Fruit fly (Drosophila melanogaster) whole organism, adult: ENCODE measurements around the gene CG2652.
A peak's percentile ranks its signal among the peaks of the same experiment; 100 is the strongest.

Source experiments
- CG12768 ChIP-seq: fragments of 200-800 bp; sonication (Bioruptor generic); optimal IDR thresholded peaks from 2 replicates; lab custom pipeline; 2017; ENCODE audit warnings: missing biosample characterization, missing genetic modification characterization, mild to moderate bottlenecking, moderate library complexity, missing genetic modification reagents
- CG14711 ChIP-seq: fragments of 200-800 bp; sonication (Bioruptor generic); optimal IDR thresholded peaks from 2 replicates; lab custom pipeline; 2018; ENCODE audit warnings: missing biosample characterization, mild to moderate bottlenecking, missing genetic modification characterization, moderate library complexity
- CG33017 ChIP-seq: fragments of 200-800 bp; sonication (Bioruptor generic); optimal IDR thresholded peaks from 2 replicates; lab custom pipeline; 2018; ENCODE audit warnings: missing biosample characterization, mild to moderate bottlenecking, missing genetic modification characterization, moderate library complexity
- CG5204 ChIP-seq: fragments of 200-800 bp; sonication (Bioruptor generic); optimal IDR thresholded peaks from 2 replicates; lab custom pipeline; 2016; ENCODE audit warnings: missing biosample characterization, missing genetic modification characterization
- CG7045 ChIP-seq: fragments of 200-800 bp; sonication (Bioruptor generic); optimal IDR thresholded peaks from 2 replicates; lab custom pipeline; 2017; ENCODE audit warnings: missing biosample characterization, mild to moderate bottlenecking, missing genetic modification characterization
- CG7101 ChIP-seq: fragments of 200-800 bp; sonication (Bioruptor generic); optimal IDR thresholded peaks from 2 replicates; lab custom pipeline; 2018; ENCODE audit warnings: missing biosample characterization, mild to moderate bottlenecking, missing genetic modification characterization, moderate library complexity
- Clk ChIP-seq: fragments of 200-800 bp; sonication (Bioruptor generic); optimal IDR thresholded peaks from 2 replicates; lab custom pipeline; 2017; ENCODE audit warnings: missing biosample characterization, missing genetic modification characterization
- Crg-1 ChIP-seq: fragments of 200-800 bp; sonication (Bioruptor generic); optimal IDR thresholded peaks from 2 replicates; lab custom pipeline; 2016; ENCODE audit warnings: missing biosample characterization, missing genetic modification characterization
- Hr96 ChIP-seq: fragments of 200-800 bp; sonication (Bioruptor generic); optimal IDR thresholded peaks from 2 replicates; lab custom pipeline; 2016; ENCODE audit warnings: missing biosample characterization, missing genetic modification characterization
- cnc ChIP-seq, 2 experiments: fragments of >200 bp; optimal IDR thresholded peaks; 2 replicates each; lab custom pipeline; 2017
- kay ChIP-seq: fragments of 200-800 bp; sonication (Bioruptor generic); peaks from one replicate; lab custom pipeline; 2016; ENCODE audit warnings: missing biosample characterization, missing genetic modification characterization, borderline replicate concordance
- pad ChIP-seq: fragments of 200-800 bp; sonication (Bioruptor generic); optimal IDR thresholded peaks from 3 replicates; lab custom pipeline; 2017; ENCODE audit warnings: missing biosample characterization, missing genetic modification characterization, mild to moderate bottlenecking, moderate library complexity, missing genetic modification reagents
- toe ChIP-seq: fragments of 200-800 bp; sonication (Bioruptor generic); optimal IDR thresholded peaks from 2 replicates; lab custom pipeline; 2016; ENCODE audit warnings: missing biosample characterization, missing genetic modification characterization

DNA sequence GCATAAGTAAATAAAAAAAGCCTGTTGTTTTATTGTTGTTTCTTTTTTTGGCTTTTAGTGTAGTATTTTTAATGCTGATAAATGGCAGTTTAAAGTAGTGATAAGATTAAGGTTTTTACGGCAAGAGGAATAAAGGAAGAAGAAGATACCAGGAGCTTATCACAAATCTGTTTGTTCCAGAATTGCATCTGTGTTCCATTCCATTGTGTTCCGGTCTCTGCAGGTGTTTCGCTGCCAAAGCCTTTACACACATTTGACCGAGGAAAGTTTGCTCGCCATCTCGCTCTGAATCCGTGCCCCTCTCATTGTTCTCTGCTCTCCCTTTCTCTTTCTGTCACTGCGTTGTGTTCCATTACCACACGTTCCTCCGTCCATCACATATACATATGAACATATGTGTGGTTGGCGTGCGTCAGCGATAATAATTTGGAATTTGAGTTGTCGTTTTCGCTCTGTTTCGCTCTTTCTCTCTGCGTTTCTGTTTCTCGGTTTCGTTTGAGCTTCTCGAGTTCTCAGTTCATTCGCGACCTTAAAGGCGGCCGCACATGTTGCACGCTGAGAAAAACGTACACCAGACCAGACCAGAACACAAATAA, 24.4 kb downstream of the CG2652 start:
- TF ChIP-seq kay (GFP tag; lab: Kevin White, UChicago) (peak; percentile 62), CG14711 (tag; lab: Kevin White, UChicago) (no peak), Clk (GFP tag; lab: Kevin White, UChicago) (no peak), toe (GFP tag; lab: Kevin White, UChicago) (no peak), cnc (optimal IDR thresholded peaks at IDR 0.05; lab: Kevin White, UChicago) (no peak), CG12768 (no peak), CG7101 (tag; lab: Kevin White, UChicago) (peak; percentile 10), CG33017 (tag; lab: Kevin White, UChicago) (no peak), CG5204 (no peak), pad (GFP tag; lab: Kevin White, UChicago) (peak; percentile 78), Hr96 (GFP tag; lab: Kevin White, UChicago) (no peak), Crg-1 (GFP tag; lab: Kevin White, UChicago) (no peak), CG7045 (GFP tag; lab: Kevin White, UChicago) (no peak)
